Fruit fly (Drosophila melanogaster) whole organism, prepupa: ENCODE results near the gene CG7236.

Experiments used
- CG16779 ChIP-seq: fragments of 200-800 bp; sonication (Bioruptor generic); optimal IDR thresholded peaks from 3 replicates; lab custom pipeline; 2017; ENCODE audit warnings: missing biosample characterization, mild to moderate bottlenecking, missing genetic modification characterization
- CG32006 ChIP-seq: fragments of 200-800 bp; sonication (Bioruptor generic); optimal IDR thresholded peaks from 3 replicates; lab custom pipeline; 2017; ENCODE audit warnings: missing biosample characterization, mild to moderate bottlenecking, missing genetic modification characterization
- CG6163 ChIP-seq: fragments of 200-800 bp; sonication (Bioruptor generic); IDR thresholded peaks from 3 replicates; pipeline ENCODE4 v1.3.6; 2022; ENCODE audit warnings: missing biosample characterization, missing genetic modification characterization
- CG6276 ChIP-seq: fragments of 200-800 bp; sonication (Bioruptor generic); optimal IDR thresholded peaks from 2 replicates; lab custom pipeline; 2017; ENCODE audit warnings: missing biosample characterization, mild to moderate bottlenecking, missing genetic modification characterization
- CG6854 ChIP-seq: fragments of 200-800 bp; sonication (Bioruptor generic); optimal IDR thresholded peaks from 2 replicates; lab custom pipeline; 2017; ENCODE audit warnings: missing biosample characterization, mild to moderate bottlenecking, missing genetic modification characterization
- Gug ChIP-seq: fragments of 200-800 bp; sonication (Bioruptor generic); IDR thresholded peaks from 2 replicates; pipeline ENCODE4 v1.3.6; 2022; ENCODE audit warnings: missing biosample characterization, missing genetic modification characterization
- Lpt ChIP-seq: fragments of 200-800 bp; sonication (Bioruptor generic); optimal IDR thresholded peaks from 3 replicates; lab custom pipeline; 2016; ENCODE audit warnings: missing biosample characterization, missing genetic modification characterization
- cyc ChIP-seq: fragments of 200-800 bp; sonication (Bioruptor generic); optimal IDR thresholded peaks from 3 replicates; lab custom pipeline; 2016; ENCODE audit warnings: missing biosample characterization, missing genetic modification characterization
- lz ChIP-seq: fragments of 200-800 bp; sonication (Bioruptor generic); optimal IDR thresholded peaks from 3 replicates; lab custom pipeline; 2016; ENCODE audit warnings: missing biosample characterization, missing genetic modification characterization
- ss ChIP-seq, 2 experiments: fragments of 200-800 bp; sonication (Bioruptor generic); optimal IDR thresholded peaks; 2 replicates in 1 of 2; 3 replicates in 1 of 2; lab custom pipeline; 2017 to 2018; ENCODE audit warnings: mild to moderate bottlenecking in 2 of 2, missing biosample characterization in 2 of 2, missing genetic modification characterization in 2 of 2, moderate library complexity in 1 of 2
- svp ChIP-seq: fragments of 200-800 bp; sonication (Bioruptor generic); peaks from one replicate; lab custom pipeline; 2016; ENCODE audit warnings: missing biosample characterization, missing genetic modification characterization
- vri ChIP-seq: fragments of 200-800 bp; sonication (Bioruptor generic); optimal IDR thresholded peaks from 3 replicates; lab custom pipeline; 2016; ENCODE audit warnings: missing biosample characterization, mild to moderate bottlenecking, missing genetic modification characterization

DNA sequence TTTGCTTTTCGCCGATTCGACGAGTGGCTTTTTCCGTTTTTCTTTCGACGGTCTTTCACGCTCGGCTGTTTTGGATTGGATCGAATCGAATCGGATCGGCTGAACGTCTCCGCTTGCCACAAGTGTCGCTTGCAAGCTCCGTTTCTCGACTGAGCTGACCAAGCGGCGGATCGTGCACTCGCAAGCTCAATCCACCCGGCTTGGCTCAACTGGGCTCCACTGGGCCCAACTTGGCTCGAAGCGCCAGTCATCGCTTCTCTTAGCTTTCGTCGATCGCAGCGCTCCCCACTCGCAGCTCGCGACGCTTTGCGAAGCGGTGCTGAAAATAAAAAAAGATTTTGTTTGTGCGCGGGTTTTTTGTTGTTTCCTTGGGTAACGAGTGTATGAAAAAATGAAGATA is 34.6 kb downstream of the CG7236 start:
- no peak for TF ChIP-seq CG16779 (tag; lab: Kevin White, UChicago)
- TF ChIP-seq svp = no peak
- peak; percentile 38; the same call in 1 of the 3 replicates for TF ChIP-seq CG6163 (GFP tag; lab: Robert Waterston, UW)
- TF ChIP-seq CG32006 (GFP tag; lab: Kevin White, UChicago) = no peak
- TF ChIP-seq ss (GFP tag; optimal IDR thresholded peaks at IDR 0.05; lab: Kevin White, UChicago) = peak in 1 of 2 experiments; percentile 7
- TF ChIP-seq Lpt (GFP tag; lab: Kevin White, UChicago) = no peak
- TF ChIP-seq lz (GFP tag; lab: Kevin White, UChicago) = no peak
- TF ChIP-seq CG6854 (GFP tag; lab: Kevin White, UChicago) = peak; percentile 6
- no peak for TF ChIP-seq cyc (GFP tag; lab: Kevin White, UChicago)
- no peak for TF ChIP-seq vri (GFP tag; lab: Kevin White, UChicago)
- TF ChIP-seq CG6276 (GFP tag; lab: Kevin White, UChicago) = no peak
- no peak for TF ChIP-seq Gug
